Fruit fly (Drosophila melanogaster) whole organism, embryonic: ENCODE results near the gene CG14142.
A peak's percentile ranks its signal among the peaks of the same experiment; 100 is the strongest.

Source experiments
- Awh ChIP-seq: fragments of 200-800 bp; sonication (Bioruptor generic); IDR thresholded peaks from 2 replicates; pipeline ENCODE4, ENCODE4 v1.3.6; 2022; ENCODE audit warnings: missing biosample characterization, missing genetic modification characterization
- B-H2 ChIP-seq: fragments of 200-800 bp; sonication (Bioruptor generic); optimal IDR thresholded peaks from 2 replicates; lab custom pipeline; 2018; ENCODE audit warnings: missing biosample characterization, mild to moderate bottlenecking, missing genetic modification characterization
- C15 ChIP-seq: fragments of 200-800 bp; sonication (Bioruptor generic); IDR thresholded peaks from 3 replicates; pipeline ENCODE4 v1.3.6; 2022; ENCODE audit warnings: missing biosample characterization, missing genetic modification characterization
- CG10321 ChIP-seq: fragments of 200-800 bp; sonication (Bioruptor generic); IDR thresholded peaks from 2 replicates; pipeline ENCODE4 v1.3.6; 2022; ENCODE audit warnings: missing biosample characterization, missing genetic modification characterization
- CG10366 ChIP-seq: fragments of 200-800 bp; sonication (Bioruptor generic); IDR thresholded peaks from 2 replicates; pipeline ENCODE4 v1.3.6; 2022; ENCODE audit warnings: missing biosample characterization, missing genetic modification characterization
- CG12155 ChIP-seq: fragments of 200-800 bp; sonication (Bioruptor generic); optimal IDR thresholded peaks from 3 replicates; lab custom pipeline; 2016; ENCODE audit warnings: missing biosample characterization, missing genetic modification characterization
- CG12744 ChIP-seq: fragments of 200-800 bp; sonication (Bioruptor generic); optimal IDR thresholded peaks from 2 replicates; lab custom pipeline; 2016; ENCODE audit warnings: missing biosample characterization, missing genetic modification characterization
- CG13624 ChIP-seq: fragments of 200-800 bp; sonication (Bioruptor generic); optimal IDR thresholded peaks from 2 replicates; lab custom pipeline; 2016; ENCODE audit warnings: missing biosample characterization, missing genetic modification characterization
- CG1529 ChIP-seq: fragments of 200-800 bp; sonication (Bioruptor generic); optimal IDR thresholded peaks from 3 replicates; lab custom pipeline; 2018; ENCODE audit warnings: missing biosample characterization, missing genetic modification characterization
- CG15479 ChIP-seq: fragments of 200-800 bp; sonication (Bioruptor generic); optimal IDR thresholded peaks from 3 replicates; lab custom pipeline; 2019; ENCODE audit warnings: missing biosample characterization, mild to moderate bottlenecking, missing genetic modification characterization, moderate library complexity
- CG1602 ChIP-seq: fragments of 200-800 bp; sonication (Bioruptor generic); optimal IDR thresholded peaks from 3 replicates; lab custom pipeline; 2016; ENCODE audit warnings: missing biosample characterization, missing genetic modification characterization
- CG16863 ChIP-seq: fragments of 200-800 bp; sonication (Bioruptor generic); optimal IDR thresholded peaks from 3 replicates; lab custom pipeline; 2016; ENCODE audit warnings: missing biosample characterization, missing genetic modification characterization
- CG17912 ChIP-seq: fragments of 200-800 bp; sonication (Bioruptor generic); optimal IDR thresholded peaks from 2 replicates; lab custom pipeline; 2018; ENCODE audit warnings: missing biosample characterization, mild to moderate bottlenecking, missing genetic modification characterization
- CG2202 ChIP-seq: fragments of 200-800 bp; sonication (Bioruptor generic); optimal IDR thresholded peaks from 2 replicates; lab custom pipeline; 2018; ENCODE audit warnings: missing biosample characterization, mild to moderate bottlenecking, missing genetic modification characterization
- CG32767 ChIP-seq: fragments of 200-800 bp; sonication (Bioruptor generic); IDR thresholded peaks from 2 replicates; pipeline ENCODE4 v1.3.6; 2022; ENCODE audit warnings: missing biosample characterization, missing genetic modification characterization
- CG6654 ChIP-seq: fragments of 200-800 bp; sonication (Bioruptor generic); optimal IDR thresholded peaks from 2 replicates; lab custom pipeline; 2017; ENCODE audit warnings: missing biosample characterization, mild to moderate bottlenecking, missing genetic modification characterization
- CG7271 ChIP-seq: fragments of 200-800 bp; sonication (Bioruptor generic); optimal IDR thresholded peaks from 2 replicates; lab custom pipeline; 2018; ENCODE audit warnings: missing biosample characterization, mild to moderate bottlenecking, missing genetic modification characterization, moderate library complexity
- CG7928 ChIP-seq: fragments of 200-800 bp; sonication (Bioruptor generic); optimal IDR thresholded peaks from 2 replicates; lab custom pipeline; 2017; ENCODE audit warnings: missing biosample characterization, mild to moderate bottlenecking, missing genetic modification characterization
- Dip2 ChIP-seq: fragments of 200-800 bp; sonication (Bioruptor generic); IDR thresholded peaks from 2 replicates; pipeline ENCODE4 v1.3.6; 2022; ENCODE audit warnings: missing biosample characterization, missing genetic modification characterization
- GATAe ChIP-seq: fragments of 200-800 bp; sonication (Bioruptor generic); conservative IDR thresholded peaks from 2 replicates; pipeline ENCODE4 v1.3.6; 2022; ENCODE audit warnings: missing biosample characterization, missing genetic modification characterization
- Hr78 ChIP-seq, 2 experiments: fragments of 200-800 bp in 1 of 2; fragments of >200 bp in 1 of 2; sonication (Bioruptor generic) in 1 of 2; optimal IDR thresholded peaks; 2 replicates each; lab custom pipeline; 2017 to 2019; ENCODE audit warnings: missing biosample characterization in 2 of 2, missing genetic modification characterization in 2 of 2, mild to moderate bottlenecking in 1 of 2, moderate library complexity in 1 of 2
- Max ChIP-seq: fragments of 200-800 bp; sonication (Bioruptor generic); optimal IDR thresholded peaks from 2 replicates; lab custom pipeline; 2016; ENCODE audit warnings: missing biosample characterization, mild to moderate bottlenecking, missing genetic modification characterization
- Pdp1 ChIP-seq, 2 experiments: fragments of 200-800 bp; sonication (Bioruptor generic); optimal IDR thresholded peaks; 3 replicates each; lab custom pipeline; 2016; ENCODE audit warnings: missing biosample characterization in 2 of 2, missing genetic modification characterization in 2 of 2, mild to moderate bottlenecking in 1 of 2, moderate library complexity in 1 of 2
- Rfx ChIP-seq: fragments of 200-800 bp; sonication (Bioruptor generic); IDR thresholded peaks from 2 replicates; pipeline ENCODE4 v1.3.6; 2022; ENCODE audit warnings: missing biosample characterization, missing genetic modification characterization
- Six4 ChIP-seq: fragments of 200-800 bp; sonication (Bioruptor generic); optimal IDR thresholded peaks from 2 replicates; lab custom pipeline; 2016; ENCODE audit warnings: missing biosample characterization, missing genetic modification characterization
- Xrp1 ChIP-seq: fragments of 200-800 bp; sonication (Bioruptor generic); IDR thresholded peaks from 2 replicates; pipeline ENCODE4 v1.3.6; 2022; ENCODE audit warnings: missing biosample characterization, missing genetic modification characterization
- YL-1 ChIP-seq: fragments of 200-800 bp; sonication (Bioruptor generic); optimal IDR thresholded peaks from 3 replicates; lab custom pipeline; 2017; ENCODE audit warnings: missing biosample characterization, mild to moderate bottlenecking, missing genetic modification characterization
- aop ChIP-seq: fragments of 200-800 bp; sonication (Bioruptor generic); IDR thresholded peaks from 2 replicates; pipeline ENCODE4 v1.3.6; 2022; ENCODE audit warnings: missing biosample characterization, missing genetic modification characterization
- az2 ChIP-seq: fragments of 200-800 bp; sonication (Bioruptor generic); optimal IDR thresholded peaks from 3 replicates; lab custom pipeline; 2016; ENCODE audit warnings: missing biosample characterization, missing genetic modification characterization
- bcd ChIP-seq: fragments of 200-800 bp; sonication (Bioruptor generic); optimal IDR thresholded peaks from 2 replicates; lab custom pipeline; 2017; ENCODE audit warnings: missing biosample characterization, mild to moderate bottlenecking, missing genetic modification characterization
- chinmo ChIP-seq: fragments of 200-800 bp; sonication (Bioruptor generic); IDR thresholded peaks from 4 replicates; pipeline ENCODE4 v1.3.6; 2022; ENCODE audit warnings: missing biosample characterization, missing genetic modification characterization; ENCODE audit not compliant: partially characterized antibody
- corto ChIP-seq: fragments of 200-800 bp; sonication (Bioruptor generic); optimal IDR thresholded peaks from 2 replicates; lab custom pipeline; 2016; ENCODE audit warnings: missing biosample characterization, mild to moderate bottlenecking, missing genetic modification characterization, moderate library complexity
- crc ChIP-seq: fragments of 200-800 bp; sonication (Bioruptor generic); optimal IDR thresholded peaks from 2 replicates; lab custom pipeline; 2016; ENCODE audit warnings: missing biosample characterization, missing genetic modification characterization
- exex ChIP-seq: fragments of 200-800 bp; sonication (Bioruptor generic); optimal IDR thresholded peaks from 4 replicates; lab custom pipeline; 2018; ENCODE audit warnings: missing biosample characterization, mild to moderate bottlenecking, missing genetic modification characterization, moderate library complexity
- gfzf ChIP-seq: fragments of 200-800 bp; sonication (Bioruptor generic); optimal IDR thresholded peaks from 2 replicates; lab custom pipeline; 2016; ENCODE audit warnings: missing biosample characterization, mild to moderate bottlenecking, missing genetic modification characterization, moderate library complexity
- hkb ChIP-seq, 2 experiments: fragments of 200-800 bp in 1 of 2; fragments of >200 bp in 1 of 2; sonication (Bioruptor generic) in 1 of 2; IDR thresholded peaks in 1 of 2; optimal IDR thresholded peaks in 1 of 2; 2 replicates each; pipeline versions ENCODE4 v1.3.6 to Lab custom; 2017 to 2022; ENCODE audit warnings: missing biosample characterization in 1 of 2, missing genetic modification characterization in 1 of 2
- hth ChIP-seq: fragments of >200 bp; optimal IDR thresholded peaks from 2 replicates; lab custom pipeline; 2017; ENCODE audit warnings: inconsistent platforms
- klu ChIP-seq: fragments of 200-800 bp; sonication (Bioruptor generic); IDR thresholded peaks from 2 replicates; pipeline ENCODE4 v1.3.6; 2022; ENCODE audit warnings: missing biosample characterization, missing genetic modification characterization
- oc ChIP-seq: fragments of 200-800 bp; sonication (Bioruptor generic); optimal IDR thresholded peaks from 2 replicates; lab custom pipeline; 2018; ENCODE audit warnings: missing biosample characterization, mild to moderate bottlenecking, missing genetic modification characterization, moderate library complexity
- rib ChIP-seq: fragments of 200-800 bp; sonication (Bioruptor generic); IDR thresholded peaks from 2 replicates; pipeline ENCODE4 v1.3.6; 2022; ENCODE audit warnings: missing biosample characterization, missing genetic modification characterization
- sc ChIP-seq, 3 experiments: fragments of >200 bp in 2 of 3; fragments of 200-800 bp in 1 of 3; sonication (Bioruptor generic) in 1 of 3; optimal IDR thresholded peaks; 2 replicates in 2 of 3; 3 replicates in 1 of 3; lab custom pipeline; 2017; ENCODE audit warnings: mild to moderate bottlenecking in 1 of 3, missing biosample characterization in 1 of 3, missing genetic modification characterization in 1 of 3, missing genetic modification reagents in 1 of 3
- seq ChIP-seq: fragments of 200-800 bp; sonication (Bioruptor generic); IDR thresholded peaks from 2 replicates; pipeline ENCODE4 v1.3.6; 2022; ENCODE audit warnings: missing biosample characterization, missing genetic modification characterization
- slou ChIP-seq: fragments of 200-800 bp; sonication (Bioruptor generic); optimal IDR thresholded peaks from 3 replicates; lab custom pipeline; 2016; ENCODE audit warnings: missing biosample characterization, missing genetic modification characterization
- sna ChIP-seq: fragments of 200-800 bp; sonication (Bioruptor generic); IDR thresholded peaks from 2 replicates; pipeline ENCODE4 v1.3.6; 2022; ENCODE audit warnings: missing biosample characterization, missing genetic modification characterization; ENCODE audit not compliant: partially characterized antibody
- tap ChIP-seq: fragments of 200-800 bp; optimal IDR thresholded peaks from 3 replicates; lab custom pipeline; 2019; ENCODE audit warnings: missing biosample characterization, mild to moderate bottlenecking, missing genetic modification characterization, moderate library complexity
- tgo ChIP-seq: fragments of 200-800 bp; sonication (Bioruptor generic); IDR thresholded peaks from 3 replicates; pipeline ENCODE4 v1.3.6; 2022; ENCODE audit warnings: missing biosample characterization, missing genetic modification characterization
- toy ChIP-seq: fragments of 200-800 bp; sonication (Bioruptor generic); IDR thresholded peaks from 2 replicates; pipeline ENCODE4 v1.3.6; 2022; ENCODE audit warnings: missing biosample characterization, missing genetic modification characterization
- vvl ChIP-seq: fragments of 200-800 bp; sonication (Bioruptor generic); IDR thresholded peaks from 2 replicates; pipeline ENCODE4 v1.3.6; 2022; ENCODE audit warnings: missing biosample characterization, missing genetic modification characterization
- zen2 ChIP-seq: fragments of 200-800 bp; sonication (Bioruptor generic); IDR thresholded peaks from 3 replicates; pipeline ENCODE4 v1.3.6; 2022; ENCODE audit warnings: missing biosample characterization, missing genetic modification characterization; ENCODE audit not compliant: partially characterized antibody

The CG14142 gene

DNA sequence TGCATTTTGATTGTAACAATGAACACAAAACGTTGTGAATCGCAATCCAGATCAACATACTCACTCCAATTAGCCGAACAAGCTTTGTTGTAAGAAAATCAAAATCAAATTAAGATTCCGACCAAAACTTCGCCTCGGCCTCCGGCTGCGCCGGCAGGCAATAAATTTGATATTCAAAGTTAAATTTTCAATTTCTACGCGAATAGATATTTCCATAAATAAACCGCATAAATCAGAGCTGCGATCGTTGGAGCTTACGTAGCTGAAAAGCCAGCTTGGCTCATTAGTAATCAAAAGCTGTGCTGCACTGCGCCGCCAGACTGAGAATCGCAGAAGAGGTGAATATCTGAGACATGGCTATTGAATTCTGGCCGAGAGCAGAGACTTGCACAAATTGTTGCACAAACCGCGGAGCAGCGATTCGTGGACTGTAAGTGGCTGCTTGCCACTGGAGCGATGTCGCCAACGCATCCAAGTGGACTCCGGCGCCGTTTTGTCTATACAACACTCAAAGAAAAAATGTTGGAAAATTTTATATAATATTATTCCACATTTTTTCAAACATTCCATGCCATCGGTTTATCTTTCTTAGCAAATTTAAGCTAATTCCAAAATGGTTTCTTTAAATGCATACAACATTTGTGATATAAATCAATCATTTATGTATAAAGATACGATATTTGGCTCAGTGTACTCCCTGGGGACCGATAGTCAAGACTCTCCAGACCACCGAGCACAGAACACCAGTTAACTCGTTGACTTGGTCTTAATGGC, 24.6 kb upstream of the CG14142 start (continued):
- TF ChIP-seq sc (optimal IDR thresholded peaks at IDR 0.05; lab: Kevin White, UChicago) (no peak), sc (GFP tag; optimal IDR thresholded peaks at IDR 0.05; lab: Kevin White, UChicago) (peak; percentile 41), CG13624 (GFP tag; lab: Kevin White, UChicago) (no peak), chinmo (GFP tag; lab: Robert Waterston, UW) (peak; percentile 89; the same call in 2 of the 4 replicates), Dip2 (GFP tag; lab: Robert Waterston, UW) (no peak), gfzf (no peak), CG17912 (GFP tag; lab: Kevin White, UChicago) (no peak), Six4 (no peak), CG32767 (peak; percentile 39; the same call in 1 of the 2 replicates), exex (no peak), Xrp1 (GFP tag; lab: Robert Waterston, UW) (0 out of 2 replicates have a peak, but pooled peaks have one; percentile 49), CG1529 (GFP tag; lab: Kevin White, UChicago) (peak; percentile 48), B-H2 (no peak), bcd (GFP tag; lab: Kevin White, UChicago) (peak; percentile 46), zen2 (no peak), klu (GFP tag; lab: Robert Waterston, UW) (no peak), Max (GFP tag; lab: Kevin White, UChicago) (peak; percentile 13), hth (lab: Kevin White, UChicago) (no peak), CG16863 (GFP tag; lab: Kevin White, UChicago) (peak; percentile 23), CG7928 (GFP tag; lab: Kevin White, UChicago) (no peak), oc (tag; lab: Kevin White, UChicago) (peak; percentile 1), slou (GFP tag; lab: Kevin White, UChicago) (no peak), CG7271 (tag; lab: Kevin White, UChicago) (no peak), CG10366 (GFP tag; lab: Robert Waterston, UW) (peak; percentile 26; the same call in 1 of the 2 replicates), seq (GFP tag; lab: Robert Waterston, UW) (0 out of 2 replicates have a peak, but pooled peaks have one; percentile 9), hkb (optimal IDR thresholded peaks at IDR 0.05; lab: Kevin White, UChicago) (no peak), hkb (GFP tag; IDR thresholded peaks at IDR 0.05; lab: Robert Waterston, UW) (peak; percentile 57), crc (no peak), Pdp1 (GFP tag; optimal IDR thresholded peaks at IDR 0.05; lab: Kevin White, UChicago) (no peak), GATAe (GFP tag; lab: Robert Waterston, UW) (no peak), YL-1 (GFP tag; lab: Kevin White, UChicago) (no peak), CG10321 (GFP tag; lab: Robert Waterston, UW) (no peak), sna (GFP tag; lab: Robert Waterston, UW) (no peak), vvl (peak; percentile 87), rib (no peak), tgo (GFP tag; lab: Robert Waterston, UW) (peak; percentile 57; the same call in 2 of the 3 replicates), toy (GFP tag; lab: Robert Waterston, UW) (no peak), corto (GFP tag; lab: Kevin White, UChicago) (no peak), CG15479 (no peak), CG6654 (GFP tag; lab: Kevin White, UChicago) (no peak), Awh (peak; percentile 60), tap (tag; lab: Kevin White, UChicago) (peak; percentile 42), CG12744 (GFP tag; lab: Kevin White, UChicago) (no peak), CG1602 (GFP tag; lab: Kevin White, UChicago) (peak; percentile 21), CG12155 (GFP tag; lab: Kevin White, UChicago) (no peak), aop (no peak), CG2202 (peak; percentile 9), C15 (GFP tag; lab: Robert Waterston, UW) (no peak), Rfx (GFP tag; lab: Robert Waterston, UW) (no peak), Hr78 (GFP tag; optimal IDR thresholded peaks at IDR 0.05; lab: Kevin White, UChicago) (no peak), az2 (peak; percentile 27)
